Worm (Caenorhabditis elegans) whole organism, L1 larva: ENCODE data around the gene ZC317.7.

ENCODE experiments used
- F16B12.6 ChIP-seq: fragments of 150-350 bp; optimal IDR thresholded peaks from 2 replicates; lab custom pipeline; 2014; ENCODE audit warnings: missing biosample characterization, missing genetic modification characterization
- aha-1 ChIP-seq: fragments of 150-350 bp; optimal IDR thresholded peaks from 2 replicates; lab custom pipeline; 2014; ENCODE audit warnings: missing biosample characterization, missing genetic modification characterization
- aly-2 ChIP-seq: fragments of 150-350 bp; optimal IDR thresholded peaks from 2 replicates; lab custom pipeline; 2014; ENCODE audit warnings: missing biosample characterization, missing genetic modification characterization
- ceh-63 ChIP-seq: fragments of 200-800 bp; sonication (Bioruptor generic); optimal IDR thresholded peaks from 2 replicates; lab custom pipeline; 2018; ENCODE audit warnings: mild to moderate bottlenecking, missing genetic modification characterization, missing compliant biosample characterization
- ceh-88 ChIP-seq: fragments of 200-800 bp; sonication (Bioruptor generic); IDR thresholded peaks from 2 replicates; pipeline ENCODE4 v1.3.6; 2022; ENCODE audit warnings: missing genetic modification characterization, missing compliant biosample characterization
- dpl-1 ChIP-seq, 3 experiments: fragments of 150-350 bp in 2 of 3; sonication (generic microtip) in 1 of 3; optimal IDR thresholded peaks; 2 replicates each; lab custom pipeline; 2014 to 2017; ENCODE audit warnings: missing biosample characterization in 3 of 3, missing genetic modification characterization in 3 of 3, missing genetic modification reagents in 3 of 3
- efl-1 ChIP-seq, 4 experiments: fragments of 150-350 bp; optimal IDR thresholded peaks in 3 of 4; peaks in 1 of 4; 1 replicate in 1 of 4; 2 replicates in 3 of 4; lab custom pipeline; 2014; ENCODE audit warnings: missing biosample characterization in 2 of 4, missing genetic modification characterization in 2 of 4, missing genetic modification reagents in 2 of 4
- efl-3 ChIP-seq: fragments of 200-800 bp; sonication (Bioruptor generic); optimal IDR thresholded peaks from 2 replicates; lab custom pipeline; 2018; ENCODE audit warnings: mild to moderate bottlenecking, missing genetic modification characterization, missing compliant biosample characterization
- egl-13 ChIP-seq: sonication (generic microtip); optimal IDR thresholded peaks from 2 replicates; lab custom pipeline; 2016; ENCODE audit warnings: missing genotype, missing genetic modification reagents, missing genetic modification characterization, missing compliant biosample characterization
- elt-2 ChIP-seq: sonication (generic microtip); optimal IDR thresholded peaks from 2 replicates; lab custom pipeline; 2016; ENCODE audit warnings: missing genetic modification characterization, mild to moderate bottlenecking, inconsistent platforms, missing compliant biosample characterization, missing genetic modification reagents
- elt-3 ChIP-seq, 6 experiments: fragments of 150-350 bp in 1 of 6; sonication (generic microtip); optimal IDR thresholded peaks; 2 replicates each; lab custom pipeline; 2017 to 2018; ENCODE audit warnings: missing biosample characterization in 6 of 6, missing genetic modification characterization in 6 of 6, inconsistent platforms in 1 of 6
- fkh-10 ChIP-seq: sonication (generic microtip); optimal IDR thresholded peaks from 2 replicates; lab custom pipeline; 2017; ENCODE audit warnings: missing biosample characterization, missing genetic modification reagents, missing genetic modification characterization
- fkh-4 ChIP-seq: sonication (generic microtip); optimal IDR thresholded peaks from 2 replicates; lab custom pipeline; 2016; ENCODE audit warnings: missing compliant biosample characterization, missing genetic modification characterization, borderline replicate concordance
- fkh-8 ChIP-seq: sonication (generic microtip); optimal IDR thresholded peaks from 2 replicates; lab custom pipeline; 2016; ENCODE audit warnings: mild to moderate bottlenecking, missing genetic modification characterization, missing compliant biosample characterization
- fos-1 ChIP-seq: fragments of 150-350 bp; optimal IDR thresholded peaks from 2 replicates; lab custom pipeline; 2014; ENCODE audit warnings: missing biosample characterization, missing genetic modification characterization
- grh-1 ChIP-seq: fragments of 200-800 bp; sonication (Bioruptor generic); IDR thresholded peaks from 2 replicates; pipeline ENCODE4 v1.3.6; 2022; ENCODE audit warnings: missing genetic modification reagents, missing genetic modification characterization, missing compliant biosample characterization
- hlh-17 ChIP-seq: fragments of 200-800 bp; sonication (Bioruptor generic); optimal IDR thresholded peaks from 2 replicates; lab custom pipeline; 2018; ENCODE audit warnings: missing genetic modification characterization, mild to moderate bottlenecking, missing compliant biosample characterization, moderate library complexity, borderline replicate concordance
- hlh-4 ChIP-seq: sonication (generic microtip); optimal IDR thresholded peaks from 2 replicates; lab custom pipeline; 2016; ENCODE audit warnings: mild to moderate bottlenecking, missing genetic modification characterization, missing compliant biosample characterization
- irx-1 ChIP-seq: sonication (generic microtip); optimal IDR thresholded peaks from 2 replicates; lab custom pipeline; 2016; ENCODE audit warnings: missing genetic modification characterization, missing compliant biosample characterization
- jun-1 ChIP-seq: fragments of 150-350 bp; optimal IDR thresholded peaks from 2 replicates; lab custom pipeline; 2014; ENCODE audit warnings: missing biosample characterization, missing genetic modification reagents, missing genetic modification characterization
- lin-14 ChIP-seq: fragments of 200-800 bp; sonication (Bioruptor generic); optimal IDR thresholded peaks from 2 replicates; lab custom pipeline; 2018; ENCODE audit warnings: mild to moderate bottlenecking, missing genetic modification characterization, moderate library complexity, missing compliant biosample characterization
- lin-35 ChIP-seq, 2 experiments: fragments of 150-350 bp; optimal IDR thresholded peaks; 2 replicates each; lab custom pipeline; 2014; ENCODE audit warnings: missing biosample characterization in 2 of 2, missing genetic modification characterization in 2 of 2, missing genetic modification reagents in 2 of 2
- mab-9 ChIP-seq: fragments of 200-800 bp; sonication (Bioruptor generic); IDR thresholded peaks from 2 replicates; pipeline ENCODE4 v1.3.6; 2022; ENCODE audit warnings: missing genetic modification reagents, missing genetic modification characterization, missing compliant biosample characterization
- nhr-12 ChIP-seq: sonication (generic microtip); optimal IDR thresholded peaks from 2 replicates; lab custom pipeline; 2017; ENCODE audit warnings: missing biosample characterization, missing genetic modification characterization
- nhr-20 ChIP-seq: sonication (generic microtip); optimal IDR thresholded peaks from 2 replicates; lab custom pipeline; 2016; ENCODE audit warnings: mild to moderate bottlenecking, missing genetic modification characterization, missing compliant biosample characterization
- nhr-71 ChIP-seq: sonication (generic microtip); optimal IDR thresholded peaks from 2 replicates; lab custom pipeline; 2016; ENCODE audit warnings: mild to moderate bottlenecking, missing genetic modification characterization, moderate library complexity, missing compliant biosample characterization
- nhr-77 ChIP-seq: fragments of 150-350 bp; optimal IDR thresholded peaks from 2 replicates; lab custom pipeline; 2014; ENCODE audit warnings: missing biosample characterization, missing genetic modification characterization
- nhr-84 ChIP-seq: sonication (generic microtip); optimal IDR thresholded peaks from 2 replicates; lab custom pipeline; 2017; ENCODE audit warnings: missing biosample characterization, missing genetic modification characterization
- pax-3 ChIP-seq: fragments of 200-800 bp; sonication (Bioruptor generic); optimal IDR thresholded peaks from 2 replicates; lab custom pipeline; 2018; ENCODE audit warnings: mild to moderate bottlenecking, missing genetic modification characterization, moderate library complexity, missing compliant biosample characterization
- pqm-1 ChIP-seq: sonication (generic microtip); optimal IDR thresholded peaks from 3 replicates; lab custom pipeline; 2017; ENCODE audit warnings: missing biosample characterization, missing genetic modification characterization
- sox-4 ChIP-seq: sonication (generic microtip); optimal IDR thresholded peaks from 2 replicates; lab custom pipeline; 2016; ENCODE audit warnings: missing genetic modification characterization, missing compliant biosample characterization
- sptf-1 ChIP-seq: fragments of 150-350 bp; optimal IDR thresholded peaks from 2 replicates; lab custom pipeline; 2014; ENCODE audit warnings: missing biosample characterization, missing genetic modification characterization
- tbx-2 ChIP-seq: sonication (generic microtip); optimal IDR thresholded peaks from 2 replicates; lab custom pipeline; 2016; ENCODE audit warnings: missing genetic modification characterization, missing compliant biosample characterization
- unc-30 ChIP-seq: sonication (generic microtip); optimal IDR thresholded peaks from 2 replicates; lab custom pipeline; 2017; ENCODE audit warnings: missing biosample characterization, missing genetic modification characterization
- unc-98 ChIP-seq: fragments of 200-800 bp; sonication (Bioruptor generic); IDR thresholded peaks from 2 replicates; pipeline ENCODE4 v1.3.6; 2022; ENCODE audit warnings: missing genetic modification characterization, missing compliant biosample characterization
- vab-15 ChIP-seq: sonication (generic microtip); optimal IDR thresholded peaks from 2 replicates; lab custom pipeline; 2017; ENCODE audit warnings: missing genotype, mild to moderate bottlenecking, missing genetic modification characterization, missing compliant biosample characterization
- zag-1 ChIP-seq: fragments of 150-350 bp; optimal IDR thresholded peaks from 2 replicates; lab custom pipeline; 2014; ENCODE audit warnings: missing biosample characterization, missing genetic modification characterization
- ztf-11 ChIP-seq, 2 experiments: sonication (generic microtip); optimal IDR thresholded peaks; 2 replicates each; lab custom pipeline; 2016 to 2017; ENCODE audit warnings: missing genetic modification characterization in 2 of 2, missing biosample characterization in 1 of 2, missing compliant biosample characterization in 1 of 2
- ztf-4 ChIP-seq: fragments of 150-350 bp; optimal IDR thresholded peaks from 2 replicates; lab custom pipeline; 2014; ENCODE audit warnings: missing biosample characterization, missing genetic modification characterization

ZC317.7 gene

DNA sequence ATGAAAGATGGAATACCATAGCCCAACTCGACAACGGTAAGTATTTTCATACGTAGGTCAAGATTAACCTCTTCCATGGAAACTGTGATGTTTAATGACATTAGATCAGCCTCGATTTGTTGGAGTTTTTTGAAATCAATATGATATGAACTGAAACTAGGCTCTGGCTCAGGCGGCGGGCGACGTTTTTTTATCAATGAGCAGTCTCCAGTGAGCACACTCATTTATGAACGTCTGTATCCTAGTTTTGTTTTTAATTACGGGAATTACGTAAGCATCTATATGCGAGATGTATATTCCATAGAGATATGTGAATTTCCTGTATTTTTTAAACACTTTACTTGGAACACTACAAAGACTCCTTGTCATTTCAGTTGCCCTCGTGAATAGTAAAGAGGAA, 7.9 kb downstream of the ZC317.7 start, which contains the start of gene srg-67:
TSS of gene srg-67 (minus strand) at position 101 of the 400 bp plus-strand sequence.
- TF ChIP-seq efl-1 (optimal IDR thresholded peaks at IDR 0.05; lab: Kevin White, UChicago) (no peak), efl-1 (GFP tag; optimal IDR thresholded peaks at IDR 0.05 in 1 of 2; lab: Kevin White, UChicago) (peak in 1 of 2 experiments; percentile 26), nhr-12 (tag; lab: Kevin White, UChicago) (no peak)
- TF ChIP-seq, all 84 proteins: peak for 1

DNA sequence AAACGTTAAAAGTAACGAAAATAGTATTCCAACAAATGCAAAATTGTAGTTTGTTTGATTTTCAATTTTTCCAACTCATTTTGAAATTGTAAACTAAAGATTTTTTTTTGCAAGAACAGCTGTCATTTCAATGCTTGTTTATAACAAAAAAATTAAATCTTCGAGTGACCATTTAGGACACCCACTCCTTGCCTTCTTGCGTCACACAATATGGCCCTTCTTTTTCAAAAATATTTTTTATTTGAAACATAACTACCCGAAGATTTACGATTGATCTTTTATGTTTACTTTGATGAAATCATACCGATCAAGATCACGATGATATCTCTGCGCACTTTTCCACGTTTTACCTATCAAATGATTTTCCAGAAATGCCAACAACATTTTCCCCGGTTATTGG, 11.0 kb downstream of the ZC317.7 start, which contains the start of gene ZC317.2:
TSS of gene ZC317.2 (plus strand) at position 301 of the 400 bp plus-strand sequence.
- TF ChIP-seq ceh-63 (GFP tag; lab: Kevin White, UChicago): no peak
- TF ChIP-seq jun-1 (tag; lab: Kevin White, UChicago): no peak
- no peak for TF ChIP-seq tbx-2
- TF ChIP-seq nhr-84: no peak
- no peak for TF ChIP-seq pqm-1 (tag; lab: Kevin White, UChicago)
- TF ChIP-seq nhr-77 (tag; lab: Kevin White, UChicago): no peak
- no peak for TF ChIP-seq lin-35 (GFP tag; optimal IDR thresholded peaks at IDR 0.05; lab: Kevin White, UChicago)
- TF ChIP-seq unc-30 (tag; lab: Kevin White, UChicago): no peak
- TF ChIP-seq elt-3 (tag; optimal IDR thresholded peaks at IDR 0.05; lab: Kevin White, UChicago): no peak
- TF ChIP-seq fkh-4 (tag; lab: Kevin White, UChicago): no peak
- no peak for TF ChIP-seq fkh-8 (tag; lab: Kevin White, UChicago)
- no peak for TF ChIP-seq elt-2 (tag; lab: Kevin White, UChicago)
- no peak for TF ChIP-seq egl-13 (tag; lab: Kevin White, UChicago)
- TF ChIP-seq nhr-20: no peak
- no peak for TF ChIP-seq unc-98 (GFP tag; lab: Robert Waterston, UW)
- no peak for TF ChIP-seq ztf-4 (tag; lab: Kevin White, UChicago)
- no peak for TF ChIP-seq grh-1 (GFP tag; lab: Robert Waterston, UW)
- no peak for TF ChIP-seq pax-3 (tag; lab: Kevin White, UChicago)
- no peak for TF ChIP-seq dpl-1 (GFP tag; optimal IDR thresholded peaks at IDR 0.05; lab: Kevin White, UChicago)

DNA sequence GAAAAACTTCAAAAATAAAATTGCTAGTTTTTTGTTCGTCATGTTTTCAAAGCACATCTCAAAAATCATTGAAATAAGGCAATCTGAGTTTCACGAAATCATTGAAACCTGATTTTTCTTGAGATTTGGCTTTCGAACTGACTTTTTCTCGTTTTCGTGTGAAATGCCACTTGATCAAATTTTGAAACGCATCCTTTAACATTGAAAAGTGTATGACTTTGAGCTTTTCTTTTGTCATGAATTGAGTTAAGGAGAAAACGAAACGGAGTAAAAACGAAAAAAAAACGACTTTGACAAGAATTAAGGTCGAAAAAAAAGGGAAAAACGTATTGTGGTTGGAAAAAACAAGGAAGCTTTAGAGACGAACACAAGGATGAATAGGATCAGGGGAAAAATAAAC, 15.9 kb downstream of the ZC317.7 start:
- TF ChIP-seq nhr-77 (tag; lab: Kevin White, UChicago) (no peak), lin-14 (GFP tag; lab: Kevin White, UChicago) (peak; percentile 16), fkh-10 (GFP tag; lab: Kevin White, UChicago) (peak; percentile 72)

- TF ChIP-seq egl-13 (tag; lab: Kevin White, UChicago) (no peak), pqm-1 (tag; lab: Kevin White, UChicago) (no peak), aha-1 (tag; lab: Kevin White, UChicago) (no peak), efl-1 (optimal IDR thresholded peaks at IDR 0.05; lab: Kevin White, UChicago) (no peak), efl-1 (GFP tag; optimal IDR thresholded peaks at IDR 0.05 in 1 of 2; lab: Kevin White, UChicago) (no peak), vab-15 (tag; lab: Kevin White, UChicago) (no peak), ztf-11 (tag; optimal IDR thresholded peaks at IDR 0.05; lab: Kevin White, UChicago) (no peak), nhr-71 (no peak), fos-1 (no peak), ztf-4 (tag; lab: Kevin White, UChicago) (no peak), zag-1 (tag; lab: Kevin White, UChicago) (no peak)
- TF ChIP-seq, all 84 proteins: peak for 0
Measured at ce11 chrV:5453615-5454014, 17.2 kb downstream of the ZC317.7 start, which contains the start of gene glc-3. glc-3 (minus strand) TSS chrV:5453715.

ce11 chrV:5450742-5451141, 20.1 kb downstream of the ZC317.7 start:
- TF ChIP-seq F16B12.6 (tag; lab: Kevin White, UChicago): no peak
- no peak for TF ChIP-seq unc-98 (GFP tag; lab: Robert Waterston, UW)
- TF ChIP-seq efl-3: no peak
- TF ChIP-seq ceh-63 (GFP tag; lab: Kevin White, UChicago): no peak
- no peak for TF ChIP-seq aly-2 (tag; lab: Kevin White, UChicago)
- TF ChIP-seq fkh-10 (GFP tag; lab: Kevin White, UChicago): no peak
- no peak for TF ChIP-seq vab-15 (tag; lab: Kevin White, UChicago)
- TF ChIP-seq sptf-1 (tag; lab: Kevin White, UChicago): no peak
- no peak for TF ChIP-seq hlh-4 (tag; lab: Kevin White, UChicago)
- TF ChIP-seq fos-1: no peak
- no peak for TF ChIP-seq zag-1 (tag; lab: Kevin White, UChicago)
- TF ChIP-seq elt-3 (tag; optimal IDR thresholded peaks at IDR 0.05; lab: Kevin White, UChicago): no peak
- TF ChIP-seq hlh-17: no peak
- TF ChIP-seq ztf-11 (tag; optimal IDR thresholded peaks at IDR 0.05; lab: Kevin White, UChicago): no peak
- TF ChIP-seq ceh-88 (GFP tag; lab: Robert Waterston, UW): no peak
- TF ChIP-seq mab-9: no peak
- no peak for TF ChIP-seq irx-1
- TF ChIP-seq sox-4: no peak
- TF ChIP-seq dpl-1 (GFP tag; optimal IDR thresholded peaks at IDR 0.05; lab: Kevin White, UChicago): no peak
